Worm (Caenorhabditis elegans): ENCODE measurements around the gene sru-2.

Gene sru-2

DNA sequence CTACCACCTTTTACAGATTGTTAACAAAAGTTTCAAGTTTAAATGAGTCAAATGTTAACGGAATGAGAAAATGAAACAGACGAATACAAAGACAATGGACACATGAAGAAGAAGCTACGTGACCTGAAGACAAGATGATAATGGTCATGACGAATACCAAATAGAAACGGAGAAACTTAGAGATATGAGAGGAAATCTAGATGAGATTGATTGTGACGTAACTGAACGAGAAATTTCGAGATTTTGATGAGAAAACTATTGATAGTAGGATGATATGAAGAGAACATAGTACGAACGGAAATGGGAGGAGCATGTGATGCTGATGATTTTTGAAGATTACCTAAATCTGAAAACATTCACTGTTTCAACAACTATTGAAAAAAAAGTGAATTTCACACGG lies 49.0 kb downstream of the sru-2 start:
- TF ChIP-seq elt-1 (tag; optimal IDR thresholded peaks at IDR 0.05) (no peak), elt-3 (tag; optimal IDR thresholded peaks at IDR 0.05) (no peak), skn-1 (tag; optimal IDR thresholded peaks at IDR 0.05) (no peak), Y55F3AM.14 (GFP tag; optimal IDR thresholded peaks at IDR 0.05) (no peak), nhr-6 (tag; optimal IDR thresholded peaks at IDR 0.05) (no peak), dmd-4 (tag; optimal IDR thresholded peaks at IDR 0.05) (no peak), unc-55 (GFP tag; optimal IDR thresholded peaks at IDR 0.05) (no peak), nhr-237 (tag; optimal IDR thresholded peaks at IDR 0.05) (no peak), lsy-2 (tag; optimal IDR thresholded peaks at IDR 0.05) (no peak), nhr-23 (tag; optimal IDR thresholded peaks at IDR 0.05) (no peak), ZK546.5 (tag; optimal IDR thresholded peaks at IDR 0.05) (no peak), sma-3 (GFP tag; optimal IDR thresholded peaks at IDR 0.05) (peak; percentile 76), ztf-11 (tag; optimal IDR thresholded peaks at IDR 0.05) (no peak), nhr-129 (tag; optimal IDR thresholded peaks at IDR 0.05) (peak; percentile 28), ceh-82 (tag; optimal IDR thresholded peaks at IDR 0.05) (no peak), C34F6.9 (tag; optimal IDR thresholded peaks at IDR 0.05) (no peak), nhr-21 (tag; optimal IDR thresholded peaks at IDR 0.05) (peak; percentile 70), blmp-1 (tag; optimal IDR thresholded peaks at IDR 0.05; ENCODE audit: insufficient read depth) (peak; percentile 82), aly-2 (tag; optimal IDR thresholded peaks at IDR 0.05) (no peak), sem-4 (tag; optimal IDR thresholded peaks at IDR 0.05) (no peak), zag-1 (tag; optimal IDR thresholded peaks at IDR 0.05) (no peak), lin-11 (tag; optimal IDR thresholded peaks at IDR 0.05) (no peak), lin-13 (GFP tag; optimal IDR thresholded peaks at IDR 0.05) (no peak), ztf-4 (tag; optimal IDR thresholded peaks at IDR 0.05) (no peak), mab-5 (tag; optimal IDR thresholded peaks at IDR 0.05) (no peak), nhr-11 (tag; optimal IDR thresholded peaks at IDR 0.05) (no peak), nhr-25 (tag; optimal IDR thresholded peaks at IDR 0.05) (peak; percentile 69), ama-1 (optimal IDR thresholded peaks at IDR 0.05) (no peak), nhr-12 (tag; optimal IDR thresholded peaks at IDR 0.05) (no peak), ztf-1 (GFP tag; conservative IDR thresholded peaks at IDR 0.05) (no peak), gmeb-1 (tag; optimal IDR thresholded peaks at IDR 0.05) (no peak), R02D3.7 (tag; optimal IDR thresholded peaks at IDR 0.05) (no peak), alr-1 (tag; optimal IDR thresholded peaks at IDR 0.05) (no peak), unc-39 (tag; optimal IDR thresholded peaks at IDR 0.05) (no peak), F13H6.1 (tag; optimal IDR thresholded peaks at IDR 0.05) (no peak), egl-27 (tag; optimal IDR thresholded peaks at IDR 0.05) (no peak), fos-1 (tag; optimal IDR thresholded peaks at IDR 0.05) (peak; percentile 36), mdl-1 (tag; optimal IDR thresholded peaks at IDR 0.05) (no peak), crh-2 (tag; optimal IDR thresholded peaks at IDR 0.05) (peak; percentile 33), snpc-4 (tag; optimal IDR thresholded peaks at IDR 0.05) (no peak), lin-39 (tag; optimal IDR thresholded peaks at IDR 0.05) (no peak), nhr-77 (tag; optimal IDR thresholded peaks at IDR 0.05) (no peak), ceh-16 (tag; optimal IDR thresholded peaks at IDR 0.05) (no peak), mbf-1 (tag; optimal IDR thresholded peaks at IDR 0.05) (no peak), sma-9 (GFP tag; optimal IDR thresholded peaks at IDR 0.05) (peak; percentile 72), sma-9 (tag; optimal IDR thresholded peaks at IDR 0.05) (no peak), unc-62 (GFP tag; optimal IDR thresholded peaks at IDR 0.05) (no peak), nhr-10 (tag; optimal IDR thresholded peaks at IDR 0.05) (no peak), peb-1 (tag; optimal IDR thresholded peaks at IDR 0.05) (no peak)

DNA sequence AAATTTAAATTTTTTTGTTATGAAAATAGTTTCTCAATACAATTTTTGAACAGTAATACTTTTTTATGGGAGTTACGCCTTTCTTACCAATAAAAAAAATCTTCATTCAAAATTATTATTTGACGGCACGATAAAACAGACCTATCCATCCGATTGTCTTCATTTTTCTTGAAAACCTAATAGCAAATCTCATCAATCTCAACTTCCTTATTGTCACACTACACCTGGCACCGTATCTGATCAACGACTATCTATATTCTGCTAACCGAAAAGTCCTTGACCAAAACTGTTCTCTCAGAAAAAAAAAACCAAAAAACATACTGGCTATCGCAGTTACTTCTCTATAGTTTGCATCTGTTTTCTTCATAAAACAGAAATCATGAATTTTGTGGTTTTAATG lies 50.1 kb downstream of the sru-2 start:
- TF ChIP-seq sma-9 (GFP tag; optimal IDR thresholded peaks at IDR 0.05) (peak; percentile 24), sma-9 (tag; optimal IDR thresholded peaks at IDR 0.05) (no peak), lsy-2 (tag; optimal IDR thresholded peaks at IDR 0.05) (no peak)
